Fruit fly (Drosophila melanogaster): ENCODE measurements around the gene srw.
A peak's percentile ranks its signal among the peaks of the same experiment; 100 is the strongest.

The srw gene

dm6 chr3L:4272167-4272773 lies 11.0 kb downstream of the srw start (continued):
- TF ChIP-seq CG17186 (GFP tag; optimal IDR thresholded peaks at IDR 0.05) (no peak), CG18262 (tag; optimal IDR thresholded peaks at IDR 0.05) (peak; percentile 44), Lhr (GFP tag; optimal IDR thresholded peaks at IDR 0.05) (peak; percentile 30), fd64A (GFP tag; optimal IDR thresholded peaks at IDR 0.05) (no peak), Dip2 (GFP tag; IDR thresholded peaks at IDR 0.05) (no peak), Hr78 (GFP tag; optimal IDR thresholded peaks at IDR 0.05) (no peak), sob (GFP tag; IDR thresholded peaks at IDR 0.05) (no peak), CG31224 (GFP tag; IDR thresholded peaks at IDR 0.05) (no peak), CG7928 (GFP tag; optimal IDR thresholded peaks at IDR 0.05) (no peak), CG31388 (GFP tag; optimal IDR thresholded peaks at IDR 0.05) (no peak), zf30C (GFP tag; optimal IDR thresholded peaks at IDR 0.05) (no peak), CG10565 (GFP tag; optimal IDR thresholded peaks at IDR 0.05) (no peak), H2.0 (GFP tag; IDR thresholded peaks at IDR 0.05) (no peak), CG30020 (tag; optimal IDR thresholded peaks at IDR 0.05) (no peak), CG13775 (GFP tag; optimal IDR thresholded peaks at IDR 0.05) (no peak), CG17385 (GFP tag; optimal IDR thresholded peaks at IDR 0.05) (no peak), CG11695 (GFP tag; IDR thresholded peaks at IDR 0.05) (no peak), CG12236 (GFP tag; optimal IDR thresholded peaks at IDR 0.05) (peak; percentile 10), seq (GFP tag; IDR thresholded peaks at IDR 0.05) (no peak), CG3065 (GFP tag; optimal IDR thresholded peaks at IDR 0.05) (no peak), Oli (tag; optimal IDR thresholded peaks at IDR 0.05) (no peak), CoRest (tag; optimal IDR thresholded peaks at IDR 0.05) (no peak), CG2875 (GFP tag; optimal IDR thresholded peaks at IDR 0.05) (peak; percentile 64), CG4328 (GFP tag; optimal IDR thresholded peaks at IDR 0.05) (no peak), ci (GFP tag; IDR thresholded peaks at IDR 0.05) (no peak), Atf-2 (GFP tag; optimal IDR thresholded peaks at IDR 0.05) (no peak), pum (GFP tag; optimal IDR thresholded peaks at IDR 0.05) (no peak), CG34376 (GFP tag; optimal IDR thresholded peaks at IDR 0.05) (no peak), hkb (optimal IDR thresholded peaks at IDR 0.05) (no peak), hkb (GFP tag; IDR thresholded peaks at IDR 0.05) (no peak), prd (optimal IDR thresholded peaks at IDR 0.05) (no peak), prd (GFP tag; IDR thresholded peaks at IDR 0.05) (0 out of 3 replicates have a peak, but pooled peaks have one; percentile 7), CG2116 (GFP tag; optimal IDR thresholded peaks at IDR 0.05) (no peak), kah (GFP tag; optimal IDR thresholded peaks at IDR 0.05) (no peak), CG17328 (GFP tag; IDR thresholded peaks at IDR 0.05) (no peak), eyg (GFP tag; optimal IDR thresholded peaks at IDR 0.05) (no peak), CG1602 (GFP tag; optimal IDR thresholded peaks at IDR 0.05) (no peak), HHEX (GFP tag; optimal IDR thresholded peaks at IDR 0.05) (no peak), grau (tag; optimal IDR thresholded peaks at IDR 0.05) (no peak), Atf6 (GFP tag; IDR thresholded peaks at IDR 0.05) (no peak), CG17361 (GFP tag; IDR thresholded peaks at IDR 0.05) (no peak), Trl (optimal IDR thresholded peaks at IDR 0.05) (no peak), Trl (GFP tag; optimal IDR thresholded peaks at IDR 0.05) (no peak), croc (GFP tag; conservative IDR thresholded peaks at IDR 0.05) (no peak), D19A (tag; optimal IDR thresholded peaks at IDR 0.05) (no peak), eve (GFP tag; optimal IDR thresholded peaks at IDR 0.05) (no peak), CG8924 (tag; optimal IDR thresholded peaks at IDR 0.05) (no peak), CG42726 (GFP tag; IDR thresholded peaks at IDR 0.05; ENCODE audit: partially characterized antibody) (no peak), CkIIα-i1 (GFP tag; IDR thresholded peaks at IDR 0.05) (no peak), CG13624 (GFP tag; optimal IDR thresholded peaks at IDR 0.05) (no peak), CrebB (tag; optimal IDR thresholded peaks at IDR 0.05) (no peak), CG1233 (GFP tag; optimal IDR thresholded peaks at IDR 0.05) (peak; percentile 33)
